Worm (Caenorhabditis elegans): ENCODE data around the gene sas-5.

The sas-5 gene

DNA sequence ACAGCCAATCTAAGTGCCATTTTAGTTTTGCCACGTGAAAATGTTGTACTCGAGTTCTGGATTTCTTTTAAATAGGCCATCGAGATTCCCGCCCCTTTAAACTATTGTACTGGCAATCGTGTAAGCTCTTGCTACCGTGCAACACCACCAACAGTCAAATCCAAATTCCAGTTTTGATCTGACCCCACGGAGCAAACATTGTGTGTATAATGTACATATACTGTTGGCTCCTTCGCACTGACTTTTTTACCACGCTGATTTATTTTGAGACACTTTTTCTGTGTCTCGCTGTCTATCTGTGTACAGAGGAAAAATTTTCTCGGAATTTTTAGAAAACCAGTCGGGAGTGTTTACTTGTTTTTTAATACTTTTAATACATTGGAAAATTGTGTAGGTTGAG is 488 bp upstream of the sas-5 start, which contains the start of gene piit-1:
Gene piit-1, minus strand, starts transcription at position 101 of the 400 bp plus-strand sequence.
- no peak for TF ChIP-seq Y55F3AM.14 (GFP tag; optimal IDR thresholded peaks at IDR 0.05)
- peak; percentile 26 for TF ChIP-seq F13H6.1 (tag; optimal IDR thresholded peaks at IDR 0.05)

- TF ChIP-seq sma-9 (GFP tag; optimal IDR thresholded peaks at IDR 0.05) (no peak), sma-9 (tag; optimal IDR thresholded peaks at IDR 0.05) (no peak), ztf-4 (tag; optimal IDR thresholded peaks at IDR 0.05) (no peak), ceh-82 (tag; optimal IDR thresholded peaks at IDR 0.05) (no peak), nhr-23 (tag; optimal IDR thresholded peaks at IDR 0.05) (no peak), snpc-4 (tag; optimal IDR thresholded peaks at IDR 0.05) (no peak), crh-2 (tag; optimal IDR thresholded peaks at IDR 0.05) (no peak)
Observed at ce11 chrV:11613007-11613406, 2.5 kb downstream of the sas-5 start, which contains the start of gene tag-290. Gene tag-290, plus strand, starts transcription at chrV:11613307.

DNA sequence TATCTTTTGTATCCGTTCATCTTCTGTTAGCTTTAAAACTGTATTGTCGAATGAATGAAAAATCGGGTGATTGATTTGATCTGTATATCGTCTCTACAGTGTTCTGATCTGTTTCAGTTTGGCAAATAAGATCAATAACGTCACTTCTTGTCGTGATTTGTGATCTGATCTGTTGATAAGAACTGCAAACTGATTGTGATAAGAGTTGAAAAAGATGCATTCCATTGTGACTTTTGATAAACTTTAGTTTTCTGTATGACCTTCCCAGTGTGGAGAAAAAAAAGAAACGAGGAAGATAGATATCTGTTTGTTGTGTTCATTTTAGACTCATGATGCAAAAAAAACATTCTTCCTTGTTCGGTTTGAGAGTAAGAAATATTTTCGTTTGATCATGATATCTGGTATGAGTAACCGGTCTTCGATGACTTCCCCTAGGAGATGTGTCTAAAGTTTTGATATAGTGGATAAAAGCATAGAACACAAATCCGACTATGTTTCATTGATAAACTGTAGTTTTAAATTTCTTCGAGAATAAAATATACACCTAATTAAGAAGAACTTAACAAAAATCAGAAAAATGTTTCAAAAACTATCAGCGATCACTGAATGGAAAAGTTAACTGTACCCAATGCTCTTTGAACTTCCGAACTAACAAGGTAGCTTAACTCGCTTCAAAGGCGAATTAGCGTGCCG is 4.4 kb downstream of the sas-5 start:
- TF ChIP-seq ceh-82 (tag; optimal IDR thresholded peaks at IDR 0.05) (no peak), nhr-129 (tag; optimal IDR thresholded peaks at IDR 0.05) (peak; percentile 60), sma-9 (GFP tag; optimal IDR thresholded peaks at IDR 0.05) (peak; percentile 88), sma-9 (tag; optimal IDR thresholded peaks at IDR 0.05) (no peak), elt-1 (tag; optimal IDR thresholded peaks at IDR 0.05) (peak; percentile 59), crh-2 (tag; optimal IDR thresholded peaks at IDR 0.05) (peak; percentile 51), fos-1 (tag; optimal IDR thresholded peaks at IDR 0.05) (peak; percentile 52), skn-1 (tag; optimal IDR thresholded peaks at IDR 0.05) (peak; percentile 2), nhr-23 (tag; optimal IDR thresholded peaks at IDR 0.05) (peak; percentile 14), nhr-21 (tag; optimal IDR thresholded peaks at IDR 0.05) (peak; percentile 77), R02D3.7 (tag; optimal IDR thresholded peaks at IDR 0.05) (no peak), sem-4 (tag; optimal IDR thresholded peaks at IDR 0.05) (no peak), blmp-1 (tag; optimal IDR thresholded peaks at IDR 0.05; ENCODE audit: insufficient read depth) (peak; percentile 59), sma-3 (GFP tag; optimal IDR thresholded peaks at IDR 0.05) (peak; percentile 80), gmeb-1 (tag; optimal IDR thresholded peaks at IDR 0.05) (peak; percentile 21), nhr-25 (tag; optimal IDR thresholded peaks at IDR 0.05) (peak; percentile 82), lin-11 (tag; optimal IDR thresholded peaks at IDR 0.05) (no peak), lin-13 (GFP tag; optimal IDR thresholded peaks at IDR 0.05) (peak; percentile 42), mdl-1 (tag; optimal IDR thresholded peaks at IDR 0.05) (no peak), nhr-11 (tag; optimal IDR thresholded peaks at IDR 0.05) (no peak), nhr-77 (tag; optimal IDR thresholded peaks at IDR 0.05) (no peak), mbf-1 (tag; optimal IDR thresholded peaks at IDR 0.05) (no peak), mab-5 (tag; optimal IDR thresholded peaks at IDR 0.05) (no peak), lsy-2 (tag; optimal IDR thresholded peaks at IDR 0.05) (peak in 1 of 2 experiments; percentile 28)

DNA sequence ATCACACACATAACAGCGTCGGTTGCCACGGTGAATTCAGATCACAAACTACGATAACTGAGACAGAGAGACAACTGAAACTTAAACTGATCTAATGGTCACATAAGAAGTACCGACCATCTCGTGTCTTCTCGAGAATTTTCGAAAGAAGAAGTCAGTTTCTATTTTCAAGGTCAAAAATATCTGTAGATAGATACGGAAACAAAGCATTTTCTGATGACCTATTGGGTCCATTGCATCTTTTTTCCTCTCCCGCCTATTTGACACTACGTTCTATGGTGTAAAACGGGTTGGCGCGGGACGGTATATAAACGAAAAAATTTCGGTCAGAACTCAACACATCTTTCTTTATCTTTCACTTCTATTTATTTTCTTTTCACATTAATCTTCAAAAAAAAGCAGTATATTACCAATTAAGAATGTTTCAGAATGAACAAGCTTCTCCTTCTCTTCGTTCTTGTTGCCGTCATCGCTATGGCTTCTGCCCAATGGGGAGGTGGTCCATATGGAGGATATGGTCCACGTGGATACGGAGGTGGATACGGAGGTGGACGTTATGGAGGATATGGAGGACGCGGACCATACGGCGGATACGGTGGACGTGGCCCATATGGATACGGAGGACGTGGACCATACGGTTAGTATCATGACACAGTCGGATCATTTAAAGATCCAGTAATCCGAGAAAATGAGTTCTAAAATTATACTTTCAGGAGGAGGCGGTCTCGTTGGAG is 5.6 kb downstream of the sas-5 start, which contains the start of gene nlp-24:
Gene nlp-24, plus strand, starts transcription at position 429 of the 734 bp plus-strand sequence.
- TF ChIP-seq unc-39 (tag; optimal IDR thresholded peaks at IDR 0.05) (no peak), nhr-77 (tag; optimal IDR thresholded peaks at IDR 0.05) (no peak), sem-4 (tag; optimal IDR thresholded peaks at IDR 0.05) (no peak), fos-1 (tag; optimal IDR thresholded peaks at IDR 0.05) (peak; percentile 20), peb-1 (tag; optimal IDR thresholded peaks at IDR 0.05) (no peak), egl-27 (tag; optimal IDR thresholded peaks at IDR 0.05) (no peak), elt-1 (tag; optimal IDR thresholded peaks at IDR 0.05) (peak; percentile 2), Y55F3AM.14 (GFP tag; optimal IDR thresholded peaks at IDR 0.05) (no peak), alr-1 (tag; optimal IDR thresholded peaks at IDR 0.05) (no peak), snpc-4 (tag; optimal IDR thresholded peaks at IDR 0.05) (no peak), mdl-1 (tag; optimal IDR thresholded peaks at IDR 0.05) (no peak), mbf-1 (tag; optimal IDR thresholded peaks at IDR 0.05) (no peak), C34F6.9 (tag; optimal IDR thresholded peaks at IDR 0.05) (no peak), nhr-12 (tag; optimal IDR thresholded peaks at IDR 0.05) (no peak), ztf-11 (tag; optimal IDR thresholded peaks at IDR 0.05) (no peak), mab-5 (tag; optimal IDR thresholded peaks at IDR 0.05) (no peak), dmd-4 (tag; optimal IDR thresholded peaks at IDR 0.05) (no peak), nhr-11 (tag; optimal IDR thresholded peaks at IDR 0.05) (no peak), lin-13 (GFP tag; optimal IDR thresholded peaks at IDR 0.05) (no peak), nhr-6 (tag; optimal IDR thresholded peaks at IDR 0.05) (peak; percentile 49), lin-11 (tag; optimal IDR thresholded peaks at IDR 0.05) (no peak), ama-1 (optimal IDR thresholded peaks at IDR 0.05) (peak; percentile 76), sma-9 (GFP tag; optimal IDR thresholded peaks at IDR 0.05) (peak; percentile 72), sma-9 (tag; optimal IDR thresholded peaks at IDR 0.05) (no peak), ceh-16 (tag; optimal IDR thresholded peaks at IDR 0.05) (peak; percentile 61), unc-55 (GFP tag; optimal IDR thresholded peaks at IDR 0.05) (no peak), ZK546.5 (tag; optimal IDR thresholded peaks at IDR 0.05) (no peak), nhr-10 (tag; optimal IDR thresholded peaks at IDR 0.05) (no peak), nhr-237 (tag; optimal IDR thresholded peaks at IDR 0.05) (no peak), lin-39 (tag; optimal IDR thresholded peaks at IDR 0.05) (no peak), lsy-2 (tag; optimal IDR thresholded peaks at IDR 0.05) (peak in 1 of 2 experiments; percentile 46), nhr-129 (tag; optimal IDR thresholded peaks at IDR 0.05) (peak; percentile 24), nhr-25 (tag; optimal IDR thresholded peaks at IDR 0.05) (peak; percentile 90)

Data from whole organism, L2 larva.